Worm (Caenorhabditis elegans) whole organism, L1 larva: ENCODE data around the gene fbxa-30.

ENCODE experiments used
- hlh-4 ChIP-seq: sonication (generic microtip); optimal IDR thresholded peaks from 2 replicates; lab custom pipeline; 2016; ENCODE audit warnings: mild to moderate bottlenecking, missing genetic modification characterization, missing compliant biosample characterization
- lsy-2 ChIP-seq, 2 experiments: fragments of 150-350 bp; optimal IDR thresholded peaks; 2 replicates each; lab custom pipeline; 2014; ENCODE audit warnings: missing biosample characterization in 2 of 2, missing genetic modification characterization in 2 of 2

DNA sequence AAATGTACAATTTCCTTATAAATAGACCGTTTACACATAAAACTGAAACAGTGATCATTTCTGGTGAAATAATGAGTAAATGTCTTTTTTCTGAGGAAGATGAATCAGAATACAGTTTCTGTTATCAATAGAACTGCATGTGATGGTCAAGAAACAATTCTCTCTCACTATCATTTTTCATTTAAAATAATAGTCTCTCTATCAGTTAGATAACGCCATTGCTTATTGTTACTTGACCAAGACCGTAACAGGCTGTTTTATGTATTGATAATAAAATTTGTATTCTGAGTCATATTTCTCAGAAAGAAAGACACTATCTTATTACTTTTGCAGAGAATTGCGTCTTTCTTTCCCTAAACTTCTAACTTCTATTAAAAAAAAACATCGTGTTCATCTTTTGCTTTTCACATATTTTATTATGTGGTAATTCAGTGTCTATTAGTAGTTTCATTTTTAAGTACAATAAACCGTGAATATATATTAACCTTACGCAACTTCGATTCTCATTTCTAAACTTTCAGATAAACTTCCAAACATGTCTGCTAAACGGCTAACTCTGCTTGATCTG lies 19.8 kb upstream of the fbxa-30 start, which contains the start of gene fbxa-35:
- TF ChIP-seq lsy-2 (tag; optimal IDR thresholded peaks at IDR 0.05; lab: Kevin White, UChicago) (no peak), hlh-4 (tag; lab: Kevin White, UChicago) (no peak)
